In genomic region chr2L:7993062-7993685, dm6 we compare ENCODE assay signal across 2 fruit fly cellular contexts.
A peak's percentile ranks its signal among the peaks of the same experiment; 100 is the strongest.
TF ChIP-seq lines count a peak whose summit lies in the region.

No protein-coding gene starts in this region.

TF ChIP-seq in whole organism, embryonic, 481 proteins besides CTCF, POLR2A, EP300 and RAD21 (continued from another document):
- TF ChIP-seq CG16863 (GFP tag; optimal IDR thresholded peaks at IDR 0.05; lab: Kevin White, UChicago) (no peak), Taf1 (GFP tag; IDR thresholded peaks at IDR 0.05; lab: Robert Waterston, UW) (0 out of 2 replicates have a peak, but pooled peaks have one; percentile 4), CG34376 (GFP tag; optimal IDR thresholded peaks at IDR 0.05; lab: Kevin White, UChicago) (no peak), mirr (GFP tag; optimal IDR thresholded peaks at IDR 0.05; lab: Kevin White, UChicago) (peak; percentile 19), crc (GFP tag; optimal IDR thresholded peaks at IDR 0.05; lab: Kevin White, UChicago) (no peak), Xbp1 (GFP tag; optimal IDR thresholded peaks at IDR 0.05; lab: Kevin White, UChicago) (no peak), CG1602 (GFP tag; optimal IDR thresholded peaks at IDR 0.05; lab: Kevin White, UChicago) (no peak), CG17361 (GFP tag; IDR thresholded peaks at IDR 0.05; lab: Robert Waterston, UW) (no peak), kay (GFP tag; optimal IDR thresholded peaks at IDR 0.05; lab: Kevin White, UChicago) (no peak), CG8290 (GFP tag; optimal IDR thresholded peaks at IDR 0.05; lab: Kevin White, UChicago) (no peak), CG8290 (tag; optimal IDR thresholded peaks at IDR 0.05; lab: Kevin White, UChicago) (peak in 1 of 2 experiments; percentile 60), CG10543 (GFP tag; optimal IDR thresholded peaks at IDR 0.05; lab: Kevin White, UChicago) (peak; percentile 60), Scr (GFP tag; IDR thresholded peaks at IDR 0.05; lab: Robert Waterston, UW; ENCODE audit: partially characterized antibody) (no peak), Trl (optimal IDR thresholded peaks at IDR 0.05; lab: Kevin White, UChicago) (peak in 1 of 2 experiments; percentile 21), Trl (GFP tag; optimal IDR thresholded peaks at IDR 0.05; lab: Kevin White, UChicago) (no peak), lab (GFP tag; optimal IDR thresholded peaks at IDR 0.05; lab: Kevin White, UChicago) (peak; percentile 33), rib (GFP tag; IDR thresholded peaks at IDR 0.05; lab: Robert Waterston, UW) (peak; percentile 19; the same call in 1 of the 2 replicates), CG11504 (tag; optimal IDR thresholded peaks at IDR 0.05; lab: Kevin White, UChicago) (no peak), eve (GFP tag; optimal IDR thresholded peaks at IDR 0.05; lab: Kevin White, UChicago) (peak in 1 of 2 experiments; percentile 45), bigmax (GFP tag; optimal IDR thresholded peaks at IDR 0.05; lab: Kevin White, UChicago) (peak; percentile 38), Meics (GFP tag; optimal IDR thresholded peaks at IDR 0.05; lab: Kevin White, UChicago) (peak; percentile 3), stwl (tag; optimal IDR thresholded peaks at IDR 0.05; lab: Kevin White, UChicago) (no peak), mld (GFP tag; IDR thresholded peaks at IDR 0.05; lab: Robert Waterston, UW; ENCODE audit: partially characterized antibody) (0 out of 3 replicates have a peak, but pooled peaks have one; percentile 11), CG14014 (GFP tag; IDR thresholded peaks at IDR 0.05; lab: Robert Waterston, UW) (no peak; the same call in 1 of the 2 replicates), Med (GFP tag; lab: Kevin White, UChicago) (peak; percentile 76), Vsx1 (GFP tag; optimal IDR thresholded peaks at IDR 0.05; lab: Kevin White, UChicago) (no peak), CG12391 (tag; optimal IDR thresholded peaks at IDR 0.05; lab: Kevin White, UChicago) (no peak), ara (GFP tag; IDR thresholded peaks at IDR 0.05; lab: Robert Waterston, UW) (no peak), ci (GFP tag; IDR thresholded peaks at IDR 0.05; lab: Robert Waterston, UW) (peak; percentile 61; the same call in 1 of the 3 replicates), CG14441 (GFP tag; IDR thresholded peaks at IDR 0.05; lab: Robert Waterston, UW) (0 out of 2 replicates have a peak, but pooled peaks have one; percentile 35), kah (GFP tag; optimal IDR thresholded peaks at IDR 0.05; lab: Kevin White, UChicago) (peak; percentile 87), trh (GFP tag; optimal IDR thresholded peaks at IDR 0.05; lab: Kevin White, UChicago) (no peak), CG4854 (GFP tag; optimal IDR thresholded peaks at IDR 0.05; lab: Kevin White, UChicago) (no peak), CG12219 (GFP tag; optimal IDR thresholded peaks at IDR 0.05; lab: Kevin White, UChicago) (peak; percentile 12), CG17359 (tag; optimal IDR thresholded peaks at IDR 0.05; lab: Kevin White, UChicago) (peak; percentile 23), scrt (GFP tag; optimal IDR thresholded peaks at IDR 0.05; lab: Kevin White, UChicago) (peak; percentile 64), grau (tag; optimal IDR thresholded peaks at IDR 0.05; lab: Kevin White, UChicago) (no peak), Hey (tag; optimal IDR thresholded peaks at IDR 0.05; lab: Kevin White, UChicago) (peak; percentile 34), zfh2 (GFP tag; optimal IDR thresholded peaks at IDR 0.05; lab: Kevin White, UChicago) (peak; percentile 13), exex (tag; optimal IDR thresholded peaks at IDR 0.05; lab: Kevin White, UChicago) (peak; percentile 49), CHES-1-like (GFP tag; optimal IDR thresholded peaks at IDR 0.05; lab: Kevin White, UChicago) (no peak), her (GFP tag; optimal IDR thresholded peaks at IDR 0.05; lab: Kevin White, UChicago) (peak; percentile 28), Bgb (GFP tag; IDR thresholded peaks at IDR 0.05; lab: Robert Waterston, UW; ENCODE audit: partially characterized antibody) (no peak), Eip74EF (GFP tag; optimal IDR thresholded peaks at IDR 0.05; lab: Kevin White, UChicago) (peak in 1 of 2 experiments; percentile 50), sug (tag; optimal IDR thresholded peaks at IDR 0.05; lab: Kevin White, UChicago) (peak; percentile 58), crol (GFP tag; IDR thresholded peaks at IDR 0.05; lab: Robert Waterston, UW) (peak; percentile 79), chm (GFP tag; IDR thresholded peaks at IDR 0.05; lab: Robert Waterston, UW) (0 out of 2 replicates have a peak, but pooled peaks have one; percentile 22), Drgx (GFP tag; IDR thresholded peaks at IDR 0.05; lab: Robert Waterston, UW) (peak; percentile 16; the same call in 1 of the 2 replicates), CG3163 (GFP tag; optimal IDR thresholded peaks at IDR 0.05; lab: Kevin White, UChicago) (no peak), Pdp1 (GFP tag; optimal IDR thresholded peaks at IDR 0.05; lab: Kevin White, UChicago) (peak in 1 of 2 experiments; percentile 17), tin (GFP tag; optimal IDR thresholded peaks at IDR 0.05; lab: Kevin White, UChicago) (no peak), BEAF-32 (GFP tag; optimal IDR thresholded peaks at IDR 0.05; lab: Kevin White, UChicago) (no peak), CG3281 (GFP tag; optimal IDR thresholded peaks at IDR 0.05; lab: Kevin White, UChicago) (no peak), HLHmδ (GFP tag; optimal IDR thresholded peaks at IDR 0.05; lab: Kevin White, UChicago) (no peak), Awh (GFP tag; IDR thresholded peaks at IDR 0.05; lab: Robert Waterston, UW) (peak; percentile 27; the same call in 1 of the 2 replicates)

TF ChIP-seq in whole organism, prepupa, 60 proteins besides CTCF, POLR2A, EP300 and RAD21 (continued from another document):
- TF ChIP-seq CG9139 (GFP tag; optimal IDR thresholded peaks at IDR 0.05; lab: Kevin White, UChicago) (no peak), CG6276 (GFP tag; optimal IDR thresholded peaks at IDR 0.05; lab: Kevin White, UChicago) (peak; percentile 23), CG16779 (tag; optimal IDR thresholded peaks at IDR 0.05; lab: Kevin White, UChicago) (no peak), Sox15 (GFP tag; optimal IDR thresholded peaks at IDR 0.05; lab: Kevin White, UChicago) (no peak), CG1621 (tag; optimal IDR thresholded peaks at IDR 0.05; lab: Kevin White, UChicago) (no peak), fd59A (GFP tag; optimal IDR thresholded peaks at IDR 0.05; lab: Kevin White, UChicago) (no peak), CG6854 (GFP tag; optimal IDR thresholded peaks at IDR 0.05; lab: Kevin White, UChicago) (no peak), Ets96B (tag; optimal IDR thresholded peaks at IDR 0.05; lab: Kevin White, UChicago) (no peak), CG15336 (GFP tag; IDR thresholded peaks at IDR 0.05; lab: Robert Waterston, UW) (peak; percentile 31; the same call in 1 of the 2 replicates)
TF ChIP-seq in whole organism, prepupa: peak in this region for 6.
